Fruit fly (Drosophila melanogaster) whole organism, prepupa: ENCODE data around the gene GAPsec.
A peak's percentile ranks its signal among the peaks of the same experiment; 100 is the strongest.

Source experiments
- Blimp-1 ChIP-seq: fragments of 200-800 bp; sonication (Bioruptor generic); optimal IDR thresholded peaks from 3 replicates; lab custom pipeline; 2017; ENCODE audit warnings: missing biosample characterization, missing genetic modification characterization, mild to moderate bottlenecking, moderate library complexity, missing genetic modification reagents
- CG10669 ChIP-seq: fragments of 200-800 bp; sonication (Bioruptor generic); optimal IDR thresholded peaks from 3 replicates; lab custom pipeline; 2018; ENCODE audit warnings: missing biosample characterization, mild to moderate bottlenecking, missing genetic modification characterization, moderate library complexity
- CG15336 ChIP-seq: fragments of 200-800 bp; sonication (Bioruptor generic); IDR thresholded peaks from 2 replicates; pipeline ENCODE4 v1.3.6; 2022; ENCODE audit warnings: missing biosample characterization, missing genetic modification characterization
- CG16779 ChIP-seq: fragments of 200-800 bp; sonication (Bioruptor generic); optimal IDR thresholded peaks from 3 replicates; lab custom pipeline; 2017; ENCODE audit warnings: missing biosample characterization, mild to moderate bottlenecking, missing genetic modification characterization
- CG32006 ChIP-seq: fragments of 200-800 bp; sonication (Bioruptor generic); optimal IDR thresholded peaks from 3 replicates; lab custom pipeline; 2017; ENCODE audit warnings: missing biosample characterization, mild to moderate bottlenecking, missing genetic modification characterization
- CG6163 ChIP-seq: fragments of 200-800 bp; sonication (Bioruptor generic); IDR thresholded peaks from 3 replicates; pipeline ENCODE4 v1.3.6; 2022; ENCODE audit warnings: missing biosample characterization, missing genetic modification characterization
- CG6808 ChIP-seq: fragments of 200-800 bp; sonication (Bioruptor generic); optimal IDR thresholded peaks from 3 replicates; lab custom pipeline; 2017; ENCODE audit warnings: missing biosample characterization, missing genetic modification characterization, mild to moderate bottlenecking, moderate library complexity, missing genetic modification reagents
- CG7368 ChIP-seq: fragments of 200-800 bp; sonication (Bioruptor generic); optimal IDR thresholded peaks from 3 replicates; lab custom pipeline; 2016; ENCODE audit warnings: missing biosample characterization, missing genetic modification characterization
- CG8119 ChIP-seq: fragments of 200-800 bp; sonication (Bioruptor generic); IDR thresholded peaks from 3 replicates; pipeline ENCODE4 v1.3.6; 2022; ENCODE audit warnings: missing biosample characterization, missing genetic modification characterization
- CG8319 ChIP-seq: fragments of 200-800 bp; sonication (Bioruptor generic); optimal IDR thresholded peaks from 3 replicates; lab custom pipeline; 2016; ENCODE audit warnings: missing biosample characterization, missing genetic modification characterization
- CG9139 ChIP-seq: fragments of 200-800 bp; sonication (Bioruptor generic); optimal IDR thresholded peaks from 3 replicates; lab custom pipeline; 2017; ENCODE audit warnings: missing biosample characterization, mild to moderate bottlenecking, missing genetic modification characterization
- Eip75B ChIP-seq: fragments of 200-800 bp; sonication (Bioruptor generic); optimal IDR thresholded peaks from 3 replicates; lab custom pipeline; 2016; ENCODE audit warnings: missing biosample characterization, missing genetic modification characterization
- Eip78C ChIP-seq: fragments of 200-800 bp; sonication (Bioruptor generic); peaks from one replicate; lab custom pipeline; 2016; ENCODE audit warnings: missing biosample characterization, missing genetic modification characterization
- Ets21C ChIP-seq: fragments of 200-800 bp; sonication (Bioruptor generic); optimal IDR thresholded peaks from 3 replicates; lab custom pipeline; 2016; ENCODE audit warnings: missing biosample characterization, missing genetic modification characterization
- Gug ChIP-seq: fragments of 200-800 bp; sonication (Bioruptor generic); IDR thresholded peaks from 2 replicates; pipeline ENCODE4 v1.3.6; 2022; ENCODE audit warnings: missing biosample characterization, missing genetic modification characterization
- Hr38 ChIP-seq: sonication (Bioruptor generic); optimal IDR thresholded peaks from 2 replicates; lab custom pipeline; 2016; ENCODE audit warnings: missing biosample characterization, missing genetic modification characterization
- Hr39 ChIP-seq: fragments of 200-800 bp; sonication (Bioruptor generic); optimal IDR thresholded peaks from 2 replicates; lab custom pipeline; 2016; ENCODE audit warnings: missing biosample characterization, missing genetic modification characterization
- Hr4 ChIP-seq: fragments of 200-800 bp; sonication (Bioruptor generic); optimal IDR thresholded peaks from 3 replicates; lab custom pipeline; 2016; ENCODE audit warnings: missing biosample characterization, missing genetic modification characterization
- Met ChIP-seq: fragments of 200-800 bp; sonication (Bioruptor generic); optimal IDR thresholded peaks from 3 replicates; lab custom pipeline; 2016; ENCODE audit warnings: missing biosample characterization, missing genetic modification characterization
- OdsH ChIP-seq: fragments of 200-800 bp; sonication (Bioruptor generic); optimal IDR thresholded peaks from 3 replicates; lab custom pipeline; 2016; ENCODE audit warnings: missing biosample characterization, missing genetic modification characterization
- Smox ChIP-seq: fragments of 200-800 bp; sonication (Bioruptor generic); optimal IDR thresholded peaks from 3 replicates; lab custom pipeline; 2016; ENCODE audit warnings: missing biosample characterization, missing genetic modification characterization
- Sox102F ChIP-seq: fragments of 200-800 bp; sonication (Bioruptor generic); optimal IDR thresholded peaks from 2 replicates; lab custom pipeline; 2016; ENCODE audit warnings: missing biosample characterization, mild to moderate bottlenecking, missing genetic modification characterization
- acj6 ChIP-seq: fragments of 200-800 bp; sonication (Bioruptor generic); optimal IDR thresholded peaks from 3 replicates; lab custom pipeline; 2016; ENCODE audit warnings: missing biosample characterization, missing genetic modification characterization
- cyc ChIP-seq: fragments of 200-800 bp; sonication (Bioruptor generic); optimal IDR thresholded peaks from 3 replicates; lab custom pipeline; 2016; ENCODE audit warnings: missing biosample characterization, missing genetic modification characterization
- dac ChIP-seq: fragments of 200-800 bp; sonication (Bioruptor generic); optimal IDR thresholded peaks from 2 replicates; lab custom pipeline; 2017; ENCODE audit warnings: missing biosample characterization, mild to moderate bottlenecking, missing genetic modification characterization
- esn ChIP-seq: fragments of 200-800 bp; sonication (Bioruptor generic); optimal IDR thresholded peaks from 2 replicates; lab custom pipeline; 2016; ENCODE audit warnings: missing biosample characterization, mild to moderate bottlenecking, missing genetic modification characterization, moderate library complexity
- fd85E ChIP-seq: fragments of 200-800 bp; sonication (Bioruptor generic); optimal IDR thresholded peaks from 3 replicates; lab custom pipeline; 2016; ENCODE audit warnings: missing biosample characterization, missing genetic modification characterization
- fkh ChIP-seq: fragments of 200-800 bp; sonication (Bioruptor generic); optimal IDR thresholded peaks from 3 replicates; lab custom pipeline; 2017; ENCODE audit warnings: missing biosample characterization, mild to moderate bottlenecking, missing genetic modification characterization, moderate library complexity
- lz ChIP-seq: fragments of 200-800 bp; sonication (Bioruptor generic); optimal IDR thresholded peaks from 3 replicates; lab custom pipeline; 2016; ENCODE audit warnings: missing biosample characterization, missing genetic modification characterization
- net ChIP-seq: fragments of 200-800 bp; sonication (Bioruptor generic); optimal IDR thresholded peaks from 3 replicates; lab custom pipeline; 2016; ENCODE audit warnings: missing biosample characterization, missing genetic modification characterization
- pdm3 ChIP-seq: fragments of 200-800 bp; sonication (Bioruptor generic); optimal IDR thresholded peaks from 3 replicates; lab custom pipeline; 2016; ENCODE audit warnings: missing biosample characterization, missing genetic modification characterization
- salr ChIP-seq, 2 experiments: fragments of 200-800 bp; sonication (Bioruptor generic); optimal IDR thresholded peaks; 3 replicates each; lab custom pipeline; 2016 to 2018; ENCODE audit warnings: missing biosample characterization in 2 of 2, missing genetic modification characterization in 2 of 2, mild to moderate bottlenecking in 1 of 2
- svp ChIP-seq: fragments of 200-800 bp; sonication (Bioruptor generic); peaks from one replicate; lab custom pipeline; 2016; ENCODE audit warnings: missing biosample characterization, missing genetic modification characterization
- topi ChIP-seq: fragments of 200-800 bp; sonication (Bioruptor generic); optimal IDR thresholded peaks from 3 replicates; lab custom pipeline; 2016; ENCODE audit warnings: missing biosample characterization, missing genetic modification characterization
- vri ChIP-seq: fragments of 200-800 bp; sonication (Bioruptor generic); optimal IDR thresholded peaks from 3 replicates; lab custom pipeline; 2016; ENCODE audit warnings: missing biosample characterization, mild to moderate bottlenecking, missing genetic modification characterization

GAPsec gene

dm6 chr3L:8607449-8607848, 16.3 kb downstream of the GAPsec start (continued):
- no peak for TF ChIP-seq Blimp-1 (GFP tag; lab: Kevin White, UChicago)
- TF ChIP-seq CG32006 (GFP tag; lab: Kevin White, UChicago) = peak; percentile 44
- TF ChIP-seq Eip75B = peak; percentile 26
- TF ChIP-seq cyc (GFP tag; lab: Kevin White, UChicago) = no peak
- peak; percentile 20 for TF ChIP-seq topi
- TF ChIP-seq svp = peak; percentile 75
- peak; percentile 22 for TF ChIP-seq CG6808 (GFP tag; lab: Kevin White, UChicago)
- TF ChIP-seq Eip78C (GFP tag; lab: Kevin White, UChicago) = peak; percentile 85
- 0 out of 3 replicates have a peak, but pooled peaks have one; percentile 43 for TF ChIP-seq CG6163
- TF ChIP-seq pdm3 (GFP tag; lab: Kevin White, UChicago) = peak; percentile 41
- peak; percentile 8 for TF ChIP-seq lz (GFP tag; lab: Kevin White, UChicago)
- no peak for TF ChIP-seq CG8319 (GFP tag; lab: Kevin White, UChicago)
- TF ChIP-seq CG9139 (GFP tag; lab: Kevin White, UChicago) = no peak
- TF ChIP-seq Hr39 (GFP tag; lab: Kevin White, UChicago) = peak; percentile 13
- TF ChIP-seq Ets21C (GFP tag; lab: Kevin White, UChicago) = no peak
- peak; percentile 10 for TF ChIP-seq Sox102F (GFP tag; lab: Kevin White, UChicago)

DNA sequence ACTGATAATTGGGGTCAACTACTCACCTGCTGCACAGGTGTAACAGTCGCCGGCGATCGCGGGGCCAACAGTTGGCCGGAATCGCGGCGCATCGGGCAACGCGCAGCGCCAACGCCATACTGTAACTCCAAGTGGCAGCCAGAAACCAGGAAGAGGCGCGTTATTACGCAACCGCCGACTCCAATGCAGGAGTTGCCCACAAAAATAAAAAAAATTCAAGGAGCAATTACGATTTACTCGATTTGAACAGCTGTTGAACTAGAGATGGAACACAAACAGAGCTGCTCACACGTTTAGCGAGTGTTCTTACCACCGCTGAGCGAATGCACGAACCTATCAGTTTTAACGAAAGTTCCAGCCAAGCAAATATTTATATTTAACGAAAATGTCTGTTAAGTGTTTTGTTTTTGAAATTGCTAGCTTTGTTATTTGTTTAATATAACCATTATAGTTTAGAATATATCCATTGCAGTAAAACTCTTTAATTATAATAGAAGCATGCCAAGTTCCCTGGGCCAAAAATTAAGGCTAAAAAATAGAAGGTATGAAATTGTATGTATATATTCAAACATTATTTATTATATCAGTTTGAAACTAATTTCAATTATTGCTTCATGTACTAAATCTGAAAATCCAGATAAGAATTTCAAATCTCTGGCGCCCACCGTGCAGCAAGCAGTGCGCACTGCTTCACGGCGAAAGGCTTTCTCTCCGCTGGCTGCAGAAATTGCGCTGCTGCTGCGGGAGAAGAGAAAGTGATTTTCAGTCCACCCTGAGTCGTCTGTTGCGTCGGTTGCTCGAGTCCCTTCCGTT, 19.6 kb downstream of the GAPsec start, which contains the start of the genes CG5989 and CG6282:
TSS of gene CG5989 (minus strand) at position 270 of the 813 bp plus-strand sequence.
TSS of gene CG6282 (plus strand) at position 778 of the 813 bp plus-strand sequence.
- TF ChIP-seq acj6 (peak; percentile 6), CG8119 (GFP tag; lab: Robert Waterston, UW) (peak; percentile 54), Eip75B (peak; percentile 41), Gug (GFP tag; lab: Robert Waterston, UW) (0 out of 2 replicates have a peak, but pooled peaks have one; percentile 15), CG16779 (tag; lab: Kevin White, UChicago) (no peak), fkh (GFP tag; lab: Kevin White, UChicago) (peak; percentile 72), CG15336 (peak; percentile 65), Smox (GFP tag; lab: Kevin White, UChicago) (peak; percentile 7), Met (GFP tag; lab: Kevin White, UChicago) (peak; percentile 45), Sox102F (GFP tag; lab: Kevin White, UChicago) (peak; percentile 6), salr (GFP tag; optimal IDR thresholded peaks at IDR 0.05; lab: Kevin White, UChicago) (no peak), Hr4 (GFP tag; lab: Kevin White, UChicago) (peak; percentile 64), Blimp-1 (GFP tag; lab: Kevin White, UChicago) (peak; percentile 19), Hr38 (GFP tag; lab: Kevin White, UChicago) (no peak), lz (GFP tag; lab: Kevin White, UChicago) (peak; percentile 8), CG10669 (GFP tag; lab: Kevin White, UChicago) (no peak), svp (peak; percentile 78), CG6163 (0 out of 3 replicates have a peak, but pooled peaks have one; percentile 22), fd85E (GFP tag; lab: Kevin White, UChicago) (no peak), Eip78C (GFP tag; lab: Kevin White, UChicago) (peak; percentile 66), pdm3 (GFP tag; lab: Kevin White, UChicago) (peak; percentile 25), net (GFP tag; lab: Kevin White, UChicago) (no peak), OdsH (GFP tag; lab: Kevin White, UChicago) (peak; percentile 7), esn (GFP tag; lab: Kevin White, UChicago) (peak; percentile 45), vri (GFP tag; lab: Kevin White, UChicago) (peak; percentile 48), CG32006 (GFP tag; lab: Kevin White, UChicago) (peak; percentile 62), CG7368 (GFP tag; lab: Kevin White, UChicago) (no peak), dac (peak; percentile 41)
- TF ChIP-seq, all 60 proteins: peak for 21
